Fruit fly (Drosophila melanogaster) whole organism, prepupa: ENCODE results near the gene CG4301.

Experiments
- Blimp-1 ChIP-seq: fragments of 200-800 bp; sonication (Bioruptor generic); optimal IDR thresholded peaks from 3 replicates; lab custom pipeline; 2017; ENCODE audit warnings: missing biosample characterization, missing genetic modification characterization, mild to moderate bottlenecking, moderate library complexity, missing genetic modification reagents
- CG10669 ChIP-seq: fragments of 200-800 bp; sonication (Bioruptor generic); optimal IDR thresholded peaks from 3 replicates; lab custom pipeline; 2018; ENCODE audit warnings: missing biosample characterization, mild to moderate bottlenecking, missing genetic modification characterization, moderate library complexity
- CG11294 ChIP-seq: fragments of 200-800 bp; sonication (Bioruptor generic); IDR thresholded peaks from 2 replicates; pipeline ENCODE4 v1.3.6; 2022; ENCODE audit warnings: missing biosample characterization, missing genetic modification characterization
- CG15336 ChIP-seq: fragments of 200-800 bp; sonication (Bioruptor generic); IDR thresholded peaks from 2 replicates; pipeline ENCODE4 v1.3.6; 2022; ENCODE audit warnings: missing biosample characterization, missing genetic modification characterization
- CG16779 ChIP-seq: fragments of 200-800 bp; sonication (Bioruptor generic); optimal IDR thresholded peaks from 3 replicates; lab custom pipeline; 2017; ENCODE audit warnings: missing biosample characterization, mild to moderate bottlenecking, missing genetic modification characterization
- CG3032 ChIP-seq: fragments of 200-800 bp; optimal IDR thresholded peaks from 2 replicates; lab custom pipeline; 2019; ENCODE audit warnings: missing biosample characterization, mild to moderate bottlenecking, missing genetic modification characterization, moderate library complexity
- CG32006 ChIP-seq: fragments of 200-800 bp; sonication (Bioruptor generic); optimal IDR thresholded peaks from 3 replicates; lab custom pipeline; 2017; ENCODE audit warnings: missing biosample characterization, mild to moderate bottlenecking, missing genetic modification characterization
- CG34406 ChIP-seq: fragments of 200-800 bp; sonication (Bioruptor generic); optimal IDR thresholded peaks from 3 replicates; lab custom pipeline; 2016; ENCODE audit warnings: missing biosample characterization, missing genetic modification characterization
- CG6276 ChIP-seq: fragments of 200-800 bp; sonication (Bioruptor generic); optimal IDR thresholded peaks from 2 replicates; lab custom pipeline; 2017; ENCODE audit warnings: missing biosample characterization, mild to moderate bottlenecking, missing genetic modification characterization
- CG6792 ChIP-seq: fragments of 200-800 bp; sonication (Bioruptor generic); optimal IDR thresholded peaks from 3 replicates; lab custom pipeline; 2016; ENCODE audit warnings: missing biosample characterization, missing genetic modification characterization
- CG6854 ChIP-seq: fragments of 200-800 bp; sonication (Bioruptor generic); optimal IDR thresholded peaks from 2 replicates; lab custom pipeline; 2017; ENCODE audit warnings: missing biosample characterization, mild to moderate bottlenecking, missing genetic modification characterization
- CG8119 ChIP-seq: fragments of 200-800 bp; sonication (Bioruptor generic); IDR thresholded peaks from 3 replicates; pipeline ENCODE4 v1.3.6; 2022; ENCODE audit warnings: missing biosample characterization, missing genetic modification characterization
- CG8319 ChIP-seq: fragments of 200-800 bp; sonication (Bioruptor generic); optimal IDR thresholded peaks from 3 replicates; lab custom pipeline; 2016; ENCODE audit warnings: missing biosample characterization, missing genetic modification characterization
- CG8632 ChIP-seq: fragments of 200-800 bp; sonication (Bioruptor generic); optimal IDR thresholded peaks from 3 replicates; lab custom pipeline; 2016; ENCODE audit warnings: missing biosample characterization, missing genetic modification characterization
- CG9139 ChIP-seq: fragments of 200-800 bp; sonication (Bioruptor generic); optimal IDR thresholded peaks from 3 replicates; lab custom pipeline; 2017; ENCODE audit warnings: missing biosample characterization, mild to moderate bottlenecking, missing genetic modification characterization
- Eip75B ChIP-seq: fragments of 200-800 bp; sonication (Bioruptor generic); optimal IDR thresholded peaks from 3 replicates; lab custom pipeline; 2016; ENCODE audit warnings: missing biosample characterization, missing genetic modification characterization
- Eip78C ChIP-seq: fragments of 200-800 bp; sonication (Bioruptor generic); peaks from one replicate; lab custom pipeline; 2016; ENCODE audit warnings: missing biosample characterization, missing genetic modification characterization
- Eip93F ChIP-seq: fragments of 200-800 bp; sonication (Bioruptor generic); optimal IDR thresholded peaks from 2 replicates; lab custom pipeline; 2016; ENCODE audit warnings: missing biosample characterization, mild to moderate bottlenecking, missing genetic modification characterization
- Ets96B ChIP-seq: fragments of 200-800 bp; optimal IDR thresholded peaks from 2 replicates; lab custom pipeline; 2019; ENCODE audit warnings: missing biosample characterization, mild to moderate bottlenecking, missing genetic modification characterization, moderate library complexity
- Gug ChIP-seq: fragments of 200-800 bp; sonication (Bioruptor generic); IDR thresholded peaks from 2 replicates; pipeline ENCODE4 v1.3.6; 2022; ENCODE audit warnings: missing biosample characterization, missing genetic modification characterization
- Hr38 ChIP-seq: sonication (Bioruptor generic); optimal IDR thresholded peaks from 2 replicates; lab custom pipeline; 2016; ENCODE audit warnings: missing biosample characterization, missing genetic modification characterization
- Hr39 ChIP-seq: fragments of 200-800 bp; sonication (Bioruptor generic); optimal IDR thresholded peaks from 2 replicates; lab custom pipeline; 2016; ENCODE audit warnings: missing biosample characterization, missing genetic modification characterization
- Lpt ChIP-seq: fragments of 200-800 bp; sonication (Bioruptor generic); optimal IDR thresholded peaks from 3 replicates; lab custom pipeline; 2016; ENCODE audit warnings: missing biosample characterization, missing genetic modification characterization
- OdsH ChIP-seq: fragments of 200-800 bp; sonication (Bioruptor generic); optimal IDR thresholded peaks from 3 replicates; lab custom pipeline; 2016; ENCODE audit warnings: missing biosample characterization, missing genetic modification characterization
- Smox ChIP-seq: fragments of 200-800 bp; sonication (Bioruptor generic); optimal IDR thresholded peaks from 3 replicates; lab custom pipeline; 2016; ENCODE audit warnings: missing biosample characterization, missing genetic modification characterization
- Sox102F ChIP-seq: fragments of 200-800 bp; sonication (Bioruptor generic); optimal IDR thresholded peaks from 2 replicates; lab custom pipeline; 2016; ENCODE audit warnings: missing biosample characterization, mild to moderate bottlenecking, missing genetic modification characterization
- Sox14 ChIP-seq: fragments of 200-800 bp; sonication (Bioruptor generic); optimal IDR thresholded peaks from 3 replicates; lab custom pipeline; 2016; ENCODE audit warnings: missing biosample characterization, missing genetic modification characterization
- dac ChIP-seq: fragments of 200-800 bp; sonication (Bioruptor generic); optimal IDR thresholded peaks from 2 replicates; lab custom pipeline; 2017; ENCODE audit warnings: missing biosample characterization, mild to moderate bottlenecking, missing genetic modification characterization
- dsx ChIP-seq: fragments of 200-800 bp; optimal IDR thresholded peaks from 3 replicates; lab custom pipeline; 2019; ENCODE audit warnings: missing biosample characterization, mild to moderate bottlenecking, missing genetic modification characterization, moderate library complexity; ENCODE audit not compliant: poor library complexity, severe bottlenecking
- eg ChIP-seq: fragments of 200-800 bp; sonication (Bioruptor generic); IDR thresholded peaks from 3 replicates; pipeline ENCODE4 v1.3.6; 2022; ENCODE audit warnings: missing biosample characterization, missing genetic modification characterization
- esn ChIP-seq: fragments of 200-800 bp; sonication (Bioruptor generic); optimal IDR thresholded peaks from 2 replicates; lab custom pipeline; 2016; ENCODE audit warnings: missing biosample characterization, mild to moderate bottlenecking, missing genetic modification characterization, moderate library complexity
- fd59A ChIP-seq: fragments of 200-800 bp; sonication (Bioruptor generic); optimal IDR thresholded peaks from 2 replicates; lab custom pipeline; 2017; ENCODE audit warnings: missing biosample characterization, mild to moderate bottlenecking, missing genetic modification characterization, missing genetic modification reagents
- fd85E ChIP-seq: fragments of 200-800 bp; sonication (Bioruptor generic); optimal IDR thresholded peaks from 3 replicates; lab custom pipeline; 2016; ENCODE audit warnings: missing biosample characterization, missing genetic modification characterization
- fkh ChIP-seq: fragments of 200-800 bp; sonication (Bioruptor generic); optimal IDR thresholded peaks from 3 replicates; lab custom pipeline; 2017; ENCODE audit warnings: missing biosample characterization, mild to moderate bottlenecking, missing genetic modification characterization, moderate library complexity
- net ChIP-seq: fragments of 200-800 bp; sonication (Bioruptor generic); optimal IDR thresholded peaks from 3 replicates; lab custom pipeline; 2016; ENCODE audit warnings: missing biosample characterization, missing genetic modification characterization
- salr ChIP-seq, 2 experiments: fragments of 200-800 bp; sonication (Bioruptor generic); optimal IDR thresholded peaks; 3 replicates each; lab custom pipeline; 2016 to 2018; ENCODE audit warnings: missing biosample characterization in 2 of 2, missing genetic modification characterization in 2 of 2, mild to moderate bottlenecking in 1 of 2
- spab ChIP-seq: fragments of 200-800 bp; sonication (Bioruptor generic); optimal IDR thresholded peaks from 2 replicates; lab custom pipeline; 2017; ENCODE audit warnings: missing biosample characterization, mild to moderate bottlenecking, missing genetic modification characterization, missing genetic modification reagents
- ss ChIP-seq, 2 experiments: fragments of 200-800 bp; sonication (Bioruptor generic); optimal IDR thresholded peaks; 2 replicates in 1 of 2; 3 replicates in 1 of 2; lab custom pipeline; 2017 to 2018; ENCODE audit warnings: mild to moderate bottlenecking in 2 of 2, missing biosample characterization in 2 of 2, missing genetic modification characterization in 2 of 2, moderate library complexity in 1 of 2
- svp ChIP-seq: fragments of 200-800 bp; sonication (Bioruptor generic); peaks from one replicate; lab custom pipeline; 2016; ENCODE audit warnings: missing biosample characterization, missing genetic modification characterization
- topi ChIP-seq: fragments of 200-800 bp; sonication (Bioruptor generic); optimal IDR thresholded peaks from 3 replicates; lab custom pipeline; 2016; ENCODE audit warnings: missing biosample characterization, missing genetic modification characterization
- vri ChIP-seq: fragments of 200-800 bp; sonication (Bioruptor generic); optimal IDR thresholded peaks from 3 replicates; lab custom pipeline; 2016; ENCODE audit warnings: missing biosample characterization, mild to moderate bottlenecking, missing genetic modification characterization

The CG4301 gene

DNA sequence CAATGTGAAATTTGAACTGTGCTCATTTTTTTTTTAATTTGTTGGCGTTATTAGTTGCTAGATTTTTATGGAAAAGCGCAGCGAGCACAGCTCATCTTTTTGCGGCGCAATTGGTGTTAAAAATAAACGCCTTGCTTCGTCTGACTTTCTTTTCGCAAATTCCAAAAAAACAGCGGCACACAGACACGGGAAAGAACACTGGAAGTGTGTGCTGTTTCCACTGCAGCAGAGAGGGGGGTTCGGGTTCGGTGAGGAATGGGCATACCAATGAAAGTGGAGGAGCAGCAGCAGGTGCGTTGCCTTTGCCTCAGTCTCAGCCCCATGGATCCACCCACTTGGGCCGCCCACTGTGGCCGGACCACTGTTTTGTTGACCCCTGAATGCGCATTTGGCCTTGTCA is 37.1 kb downstream of the CG4301 start:
- TF ChIP-seq svp (GFP tag; lab: Kevin White, UChicago) (peak; percentile 77), Eip78C (GFP tag; lab: Kevin White, UChicago) (peak; percentile 28), CG10669 (GFP tag; lab: Kevin White, UChicago) (no peak)

DNA sequence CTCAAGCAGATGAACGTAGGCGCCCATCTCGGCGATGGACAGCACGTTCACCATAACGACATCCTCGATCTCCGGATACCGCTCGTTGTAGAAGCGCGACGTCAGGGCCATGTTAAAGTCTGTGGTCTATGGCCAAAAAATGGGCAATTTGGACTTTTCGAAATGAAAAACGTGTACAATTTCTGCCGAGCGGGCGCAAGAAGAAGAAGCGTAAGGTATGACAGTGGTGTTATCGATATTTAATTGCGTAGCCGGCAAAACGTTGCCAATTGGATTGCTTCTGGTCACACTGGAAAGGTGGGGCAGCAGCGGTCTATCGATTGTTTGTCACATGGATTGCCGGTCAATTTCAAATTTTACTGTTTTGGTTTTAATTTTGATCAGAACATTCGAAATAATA is 41.5 kb downstream of the CG4301 start, which contains the start of gene eIF2alpha:
eIF2alpha (minus strand) TSS at position 225 of the 400 bp plus-strand sequence.
- TF ChIP-seq svp (GFP tag; lab: Kevin White, UChicago) (peak; percentile 67), CG16779 (tag; lab: Kevin White, UChicago) (no peak), CG11294 (GFP tag; lab: Robert Waterston, UW) (no peak), Lpt (GFP tag; lab: Kevin White, UChicago) (no peak), Eip78C (GFP tag; lab: Kevin White, UChicago) (peak; percentile 22), ss (GFP tag; optimal IDR thresholded peaks at IDR 0.05; lab: Kevin White, UChicago) (no peak), fkh (GFP tag; lab: Kevin White, UChicago) (no peak), Smox (GFP tag; lab: Kevin White, UChicago) (no peak), CG15336 (GFP tag; lab: Robert Waterston, UW) (no peak), salr (GFP tag; optimal IDR thresholded peaks at IDR 0.05; lab: Kevin White, UChicago) (no peak), Gug (GFP tag; lab: Robert Waterston, UW) (no peak), eg (GFP tag; lab: Robert Waterston, UW) (no peak), dsx (GFP tag; lab: Kevin White, UChicago) (no peak), Hr39 (GFP tag; lab: Kevin White, UChicago) (no peak), Ets96B (tag; lab: Kevin White, UChicago) (no peak), Eip93F (GFP tag; lab: Kevin White, UChicago) (no peak), CG34406 (GFP tag; lab: Kevin White, UChicago) (no peak), net (GFP tag; lab: Kevin White, UChicago) (no peak), CG6276 (GFP tag; lab: Kevin White, UChicago) (no peak), CG8119 (GFP tag; lab: Robert Waterston, UW) (no peak), esn (GFP tag; lab: Kevin White, UChicago) (peak; percentile 0), CG8319 (no peak), fd85E (GFP tag; lab: Kevin White, UChicago) (no peak), Blimp-1 (GFP tag; lab: Kevin White, UChicago) (no peak), Sox102F (GFP tag; lab: Kevin White, UChicago) (no peak)

DNA sequence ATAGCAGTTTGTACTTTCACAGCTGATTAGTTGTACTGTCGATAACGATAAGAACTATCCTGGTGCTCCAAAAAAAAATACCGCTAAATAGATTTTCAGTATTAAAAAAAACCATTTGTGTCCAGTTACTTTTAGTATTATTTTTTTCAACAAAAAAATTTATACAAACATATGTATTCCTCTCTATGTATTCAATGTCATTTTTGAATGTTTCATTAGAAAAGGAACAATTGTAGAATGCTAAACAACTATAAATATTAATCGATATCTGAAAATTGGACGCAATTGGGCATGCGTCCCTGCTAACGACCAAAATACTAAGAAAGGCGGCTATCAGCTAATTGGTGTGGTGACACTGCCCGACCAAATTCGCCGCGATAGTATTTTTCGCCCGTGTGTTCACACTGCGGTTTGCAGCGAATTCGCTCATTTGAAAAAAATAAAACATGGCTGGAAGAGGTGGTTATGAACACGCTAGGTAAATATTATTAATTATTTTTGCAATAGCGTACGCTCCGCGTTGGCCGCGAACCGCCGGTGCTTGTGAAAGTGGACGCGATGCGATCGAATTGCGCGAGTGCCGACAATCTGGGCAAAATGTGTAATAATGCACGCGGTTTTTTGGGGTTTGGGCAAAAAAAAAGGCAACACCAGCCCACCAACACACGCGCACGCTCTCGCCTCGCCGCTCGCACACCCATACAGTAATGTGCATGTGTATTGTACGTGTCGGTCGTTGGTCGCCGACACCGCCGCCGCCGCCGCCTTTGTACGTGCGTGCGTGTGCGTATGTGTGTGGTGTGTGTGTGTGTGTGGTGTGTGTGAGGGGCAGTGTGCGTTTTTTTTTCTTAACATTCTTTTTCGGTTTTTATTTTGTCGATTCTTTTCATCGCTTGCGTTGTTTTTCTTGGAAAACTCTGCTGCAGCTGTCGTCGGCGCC is 43.2 kb downstream of the CG4301 start, which contains the start of the genes CG34015 and eIF4H1:
CG34015 (minus strand) TSS at position 51 of the 940 bp plus-strand sequence.
eIF4H1 (plus strand) TSS at position 414 of the 940 bp plus-strand sequence.
- TF ChIP-seq topi (GFP tag; lab: Kevin White, UChicago), result peak; percentile 36
- TF ChIP-seq CG32006 (GFP tag; lab: Kevin White, UChicago), result peak; percentile 55
- peak; percentile 60 for TF ChIP-seq Lpt (GFP tag; lab: Kevin White, UChicago)
- peak; percentile 56 for TF ChIP-seq dac (GFP tag; lab: Kevin White, UChicago)
- TF ChIP-seq Gug (GFP tag; lab: Robert Waterston, UW), result no peak
- peak; percentile 87 to 93 for TF ChIP-seq ss (GFP tag; optimal IDR thresholded peaks at IDR 0.05; lab: Kevin White, UChicago)
- TF ChIP-seq CG6276 (GFP tag; lab: Kevin White, UChicago), result peak; percentile 84
- peak; percentile 22 for TF ChIP-seq OdsH (GFP tag; lab: Kevin White, UChicago)
- no peak for TF ChIP-seq CG8632 (GFP tag; lab: Kevin White, UChicago)
- TF ChIP-seq fkh (GFP tag; lab: Kevin White, UChicago), result peak; percentile 64
- no peak for TF ChIP-seq Hr38 (GFP tag; lab: Kevin White, UChicago)
- TF ChIP-seq Smox (GFP tag; lab: Kevin White, UChicago), result peak; percentile 11
- TF ChIP-seq eg (GFP tag; lab: Robert Waterston, UW), result peak; percentile 77; the same call in 1 of the 3 replicates
- TF ChIP-seq esn (GFP tag; lab: Kevin White, UChicago), result peak; percentile 1
- peak; percentile 84 for TF ChIP-seq svp (GFP tag; lab: Kevin White, UChicago)
- no peak for TF ChIP-seq dsx (GFP tag; lab: Kevin White, UChicago)
- TF ChIP-seq CG3032, result no peak
- peak; percentile 63 for TF ChIP-seq Sox14
- peak; percentile 80 for TF ChIP-seq CG6854 (GFP tag; lab: Kevin White, UChicago)
- peak in 1 of 2 experiments; percentile 57 for TF ChIP-seq salr (GFP tag; optimal IDR thresholded peaks at IDR 0.05; lab: Kevin White, UChicago)
- TF ChIP-seq vri, result peak; percentile 31
- peak; percentile 71 for TF ChIP-seq CG16779 (tag; lab: Kevin White, UChicago)
- TF ChIP-seq CG34406 (GFP tag; lab: Kevin White, UChicago), result peak; percentile 34
- peak; percentile 77 for TF ChIP-seq CG15336 (GFP tag; lab: Robert Waterston, UW)
- TF ChIP-seq CG9139, result peak; percentile 83
- TF ChIP-seq net (GFP tag; lab: Kevin White, UChicago), result peak; percentile 61
- peak; percentile 34 for TF ChIP-seq CG6792 (GFP tag; lab: Kevin White, UChicago)
- no peak for TF ChIP-seq spab
- peak; percentile 43 for TF ChIP-seq fd59A (GFP tag; lab: Kevin White, UChicago)
- TF ChIP-seq CG8119 (GFP tag; lab: Robert Waterston, UW), result peak; percentile 75; the same call in 2 of the 3 replicates
- TF ChIP-seq Ets96B (tag; lab: Kevin White, UChicago), result no peak
- TF ChIP-seq Eip75B (GFP tag; lab: Kevin White, UChicago), result peak; percentile 28
